Worm (Caenorhabditis elegans): Measurements from ENCODE around the gene R04E5.9.

Gene R04E5.9

ce11 chrX:8796699-8797282 is 14.2 kb downstream of the R04E5.9 start, which contains the start of gene R04E5.7:
TSS of gene R04E5.7 (minus strand) at chrX:8797262.
- TF ChIP-seq egl-27 (tag; optimal IDR thresholded peaks at IDR 0.05) (no peak), nhr-11 (tag; optimal IDR thresholded peaks at IDR 0.05) (no peak), crh-2 (tag; optimal IDR thresholded peaks at IDR 0.05) (peak; percentile 89), skn-1 (tag; optimal IDR thresholded peaks at IDR 0.05) (no peak), sem-4 (tag; optimal IDR thresholded peaks at IDR 0.05) (no peak), fos-1 (tag; optimal IDR thresholded peaks at IDR 0.05) (peak; percentile 9), mdl-1 (tag; optimal IDR thresholded peaks at IDR 0.05) (peak in 1 of 2 experiments; percentile 17), nhr-129 (tag; optimal IDR thresholded peaks at IDR 0.05) (peak; percentile 53), zag-1 (tag; optimal IDR thresholded peaks at IDR 0.05) (no peak), nhr-23 (tag; optimal IDR thresholded peaks at IDR 0.05) (no peak), ztf-1 (GFP tag; conservative IDR thresholded peaks at IDR 0.05) (no peak), sma-3 (GFP tag; optimal IDR thresholded peaks at IDR 0.05) (peak; percentile 30), C34F6.9 (tag; optimal IDR thresholded peaks at IDR 0.05) (peak; percentile 12), lin-13 (GFP tag; optimal IDR thresholded peaks at IDR 0.05) (no peak), nhr-21 (tag; optimal IDR thresholded peaks at IDR 0.05) (peak; percentile 19), unc-62 (GFP tag; optimal IDR thresholded peaks at IDR 0.05) (no peak), dmd-4 (tag; optimal IDR thresholded peaks at IDR 0.05) (no peak), nhr-25 (tag; optimal IDR thresholded peaks at IDR 0.05) (no peak), elt-1 (tag; optimal IDR thresholded peaks at IDR 0.05) (no peak), nhr-10 (tag; optimal IDR thresholded peaks at IDR 0.05) (no peak), lsy-2 (tag; optimal IDR thresholded peaks at IDR 0.05) (peak in 1 of 2 experiments; percentile 24), Y55F3AM.14 (GFP tag; optimal IDR thresholded peaks at IDR 0.05) (peak; percentile 6), unc-55 (GFP tag; optimal IDR thresholded peaks at IDR 0.05) (peak; percentile 39), ceh-82 (tag; optimal IDR thresholded peaks at IDR 0.05) (no peak), aly-2 (tag; optimal IDR thresholded peaks at IDR 0.05) (no peak), sma-9 (GFP tag; optimal IDR thresholded peaks at IDR 0.05) (peak; percentile 10), sma-9 (tag; optimal IDR thresholded peaks at IDR 0.05) (no peak)

ce11 chrX:8791821-8792220 is 19.1 kb downstream of the R04E5.9 start, which contains the start of gene chup-1:
TSS of gene chup-1 (plus strand) at chrX:8792160.
- TF ChIP-seq unc-55 (GFP tag; optimal IDR thresholded peaks at IDR 0.05): peak; percentile 46
- TF ChIP-seq sma-3 (GFP tag; optimal IDR thresholded peaks at IDR 0.05): peak; percentile 25
- no peak for TF ChIP-seq elt-3 (tag; optimal IDR thresholded peaks at IDR 0.05)
- peak; percentile 57 for TF ChIP-seq nhr-129 (tag; optimal IDR thresholded peaks at IDR 0.05)
- TF ChIP-seq C34F6.9 (tag; optimal IDR thresholded peaks at IDR 0.05): peak; percentile 24
- peak in 1 of 2 experiments; percentile 49 for TF ChIP-seq lsy-2 (tag; optimal IDR thresholded peaks at IDR 0.05)
- TF ChIP-seq nhr-21 (tag; optimal IDR thresholded peaks at IDR 0.05): peak; percentile 26
- no peak for TF ChIP-seq nhr-12 (tag; optimal IDR thresholded peaks at IDR 0.05)
- TF ChIP-seq ama-1 (optimal IDR thresholded peaks at IDR 0.05): no peak
- TF ChIP-seq lin-39 (tag; optimal IDR thresholded peaks at IDR 0.05): no peak
- peak; percentile 30 for TF ChIP-seq fos-1 (tag; optimal IDR thresholded peaks at IDR 0.05)
- TF ChIP-seq ceh-82 (tag; optimal IDR thresholded peaks at IDR 0.05): no peak
- TF ChIP-seq skn-1 (tag; optimal IDR thresholded peaks at IDR 0.05): no peak
- TF ChIP-seq crh-2 (tag; optimal IDR thresholded peaks at IDR 0.05): no peak
- TF ChIP-seq R02D3.7 (tag; optimal IDR thresholded peaks at IDR 0.05): peak; percentile 61

ce11 chrX:8790093-8790492 is 20.8 kb downstream of the R04E5.9 start:
- TF ChIP-seq mdl-1 (tag; optimal IDR thresholded peaks at IDR 0.05) (no peak), ceh-82 (tag; optimal IDR thresholded peaks at IDR 0.05) (no peak), egl-27 (tag; optimal IDR thresholded peaks at IDR 0.05) (no peak), sma-3 (GFP tag; optimal IDR thresholded peaks at IDR 0.05) (no peak), sem-4 (tag; optimal IDR thresholded peaks at IDR 0.05) (no peak), lin-11 (tag; optimal IDR thresholded peaks at IDR 0.05) (no peak), nhr-129 (tag; optimal IDR thresholded peaks at IDR 0.05) (no peak), unc-39 (tag; optimal IDR thresholded peaks at IDR 0.05) (no peak), aly-2 (tag; optimal IDR thresholded peaks at IDR 0.05) (no peak), lin-39 (tag; optimal IDR thresholded peaks at IDR 0.05) (no peak), nhr-237 (tag; optimal IDR thresholded peaks at IDR 0.05) (no peak), skn-1 (tag; optimal IDR thresholded peaks at IDR 0.05) (no peak), ztf-11 (tag; optimal IDR thresholded peaks at IDR 0.05) (no peak), lin-13 (GFP tag; optimal IDR thresholded peaks at IDR 0.05) (no peak), Y55F3AM.14 (GFP tag; optimal IDR thresholded peaks at IDR 0.05) (no peak), alr-1 (tag; optimal IDR thresholded peaks at IDR 0.05) (no peak)

Measured in whole organism, L2 larva.